Worm (Caenorhabditis elegans): Measurements from ENCODE around the gene srbc-68.

DNA sequence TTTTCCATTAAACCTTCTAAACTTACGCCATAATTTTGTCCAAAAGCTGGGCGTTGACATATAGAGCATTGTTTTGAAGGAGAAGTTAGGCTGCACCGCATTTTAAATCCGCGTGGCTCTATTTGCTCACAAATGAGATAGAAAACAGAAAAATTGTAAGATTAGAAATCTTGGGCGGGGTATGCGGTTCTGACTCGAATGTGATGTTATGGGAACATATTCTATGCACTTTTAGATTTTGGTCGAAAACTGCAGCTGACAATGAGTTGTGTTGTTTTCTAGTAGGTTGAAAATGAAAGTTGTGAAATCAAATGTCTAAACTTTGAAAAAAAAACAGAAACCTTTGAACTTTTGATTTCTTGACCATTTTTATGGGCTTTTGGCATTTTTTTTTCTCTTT is 3.1 kb downstream of the srbc-68 start, which contains the start of gene nhr-222:
- TF ChIP-seq tab-1 (GFP tag; IDR thresholded peaks at IDR 0.05), result no peak
- TF ChIP-seq flt-1 (GFP tag; IDR thresholded peaks at IDR 0.05), result no peak

All from whole organism, midembryonic.